Fruit fly (Drosophila melanogaster) whole organism, embryonic: ENCODE measurements around the gene CrebB.
A peak's percentile ranks its signal among the peaks of the same experiment; 100 is the strongest.

Experiments
- Ada2b ChIP-seq: fragments of 200-800 bp; sonication (Bioruptor generic); IDR thresholded peaks from 2 replicates; pipeline ENCODE4 v1.3.6; 2022; ENCODE audit warnings: missing biosample characterization, missing genetic modification characterization
- CG10543 ChIP-seq: fragments of 200-800 bp; sonication (Bioruptor generic); optimal IDR thresholded peaks from 3 replicates; lab custom pipeline; 2017; ENCODE audit warnings: missing biosample characterization, mild to moderate bottlenecking, missing genetic modification characterization, moderate library complexity
- CG11398 ChIP-seq: fragments of 200-800 bp; sonication (Bioruptor generic); optimal IDR thresholded peaks from 2 replicates; lab custom pipeline; 2016; ENCODE audit warnings: missing biosample characterization, missing genetic modification characterization
- CG14667 ChIP-seq: fragments of 200-800 bp; sonication (Bioruptor generic); IDR thresholded peaks from 2 replicates; pipeline ENCODE4 v1.3.6; 2022; ENCODE audit warnings: missing biosample characterization, missing genetic modification characterization
- CG15601 ChIP-seq: fragments of 200-800 bp; sonication (Bioruptor generic); optimal IDR thresholded peaks from 3 replicates; lab custom pipeline; 2019; ENCODE audit warnings: missing biosample characterization, mild to moderate bottlenecking, missing genetic modification characterization, moderate library complexity
- CG16813 ChIP-seq: fragments of 200-800 bp; sonication (Bioruptor generic); IDR thresholded peaks from 3 replicates; pipeline ENCODE4 v1.3.6; 2022; ENCODE audit warnings: missing biosample characterization, missing genetic modification characterization; ENCODE audit not compliant: partially characterized antibody
- CG17328 ChIP-seq: fragments of 200-800 bp; sonication (Bioruptor generic); IDR thresholded peaks from 2 replicates; pipeline ENCODE4 v1.3.6; 2022; ENCODE audit warnings: missing biosample characterization, missing genetic modification characterization
- CG17359 ChIP-seq: fragments of 200-800 bp; sonication (Bioruptor generic); optimal IDR thresholded peaks from 3 replicates; lab custom pipeline; 2018; ENCODE audit warnings: missing biosample characterization, mild to moderate bottlenecking, missing genetic modification characterization, moderate library complexity
- CG17385 ChIP-seq: fragments of 200-800 bp; sonication (Bioruptor generic); optimal IDR thresholded peaks from 3 replicates; lab custom pipeline; 2018; ENCODE audit warnings: missing biosample characterization, mild to moderate bottlenecking, missing genetic modification characterization
- CG17568 ChIP-seq: fragments of 200-800 bp; sonication (Bioruptor generic); optimal IDR thresholded peaks from 2 replicates; lab custom pipeline; 2018; ENCODE audit warnings: missing biosample characterization, mild to moderate bottlenecking, missing genetic modification characterization, moderate library complexity
- CG1832 ChIP-seq: fragments of 200-800 bp; sonication (Bioruptor generic); optimal IDR thresholded peaks from 2 replicates; lab custom pipeline; 2017; ENCODE audit warnings: missing biosample characterization, mild to moderate bottlenecking, missing genetic modification characterization, inconsistent platforms
- CG18476 ChIP-seq: fragments of 200-800 bp; sonication (Bioruptor generic); optimal IDR thresholded peaks from 2 replicates; lab custom pipeline; 2016; ENCODE audit warnings: missing biosample characterization, mild to moderate bottlenecking, missing genetic modification characterization
- CG18599 ChIP-seq: fragments of 200-800 bp; sonication (Bioruptor generic); optimal IDR thresholded peaks from 3 replicates; lab custom pipeline; 2017; ENCODE audit warnings: missing biosample characterization, missing genetic modification characterization, mild to moderate bottlenecking, moderate library complexity, missing genetic modification reagents
- CG18619 ChIP-seq: fragments of 200-800 bp; sonication (Bioruptor generic); optimal IDR thresholded peaks from 3 replicates; lab custom pipeline; 2017; ENCODE audit warnings: missing biosample characterization, mild to moderate bottlenecking, missing genetic modification characterization
- CG2875 ChIP-seq: fragments of 200-800 bp; sonication (Bioruptor generic); optimal IDR thresholded peaks from 2 replicates; lab custom pipeline; 2017; ENCODE audit warnings: missing biosample characterization, mild to moderate bottlenecking, missing genetic modification characterization, missing genetic modification reagents
- CG31224 ChIP-seq: fragments of 200-800 bp; sonication (Bioruptor generic); IDR thresholded peaks from 2 replicates; pipeline ENCODE4 v1.3.6; 2022; ENCODE audit warnings: missing biosample characterization, missing genetic modification characterization
- CG3281 ChIP-seq: fragments of 200-800 bp; sonication (Bioruptor generic); optimal IDR thresholded peaks from 3 replicates; lab custom pipeline; 2017; ENCODE audit warnings: missing biosample characterization, mild to moderate bottlenecking, missing genetic modification characterization
- CG4707 ChIP-seq: fragments of 200-800 bp; sonication (Bioruptor generic); optimal IDR thresholded peaks from 2 replicates; lab custom pipeline; 2018; ENCODE audit warnings: missing biosample characterization, mild to moderate bottlenecking, missing genetic modification characterization, moderate library complexity
- CG7987 ChIP-seq: fragments of 200-800 bp; sonication (Bioruptor generic); optimal IDR thresholded peaks from 2 replicates; lab custom pipeline; 2018; ENCODE audit warnings: missing biosample characterization, mild to moderate bottlenecking, missing genetic modification characterization, moderate library complexity
- CG8359 ChIP-seq: fragments of 200-800 bp; sonication (Bioruptor generic); optimal IDR thresholded peaks from 2 replicates; lab custom pipeline; 2017; ENCODE audit warnings: missing biosample characterization, mild to moderate bottlenecking, missing genetic modification characterization, borderline replicate concordance
- CG9437 ChIP-seq: fragments of 200-800 bp; sonication (Bioruptor generic); optimal IDR thresholded peaks from 2 replicates; lab custom pipeline; 2018; ENCODE audit warnings: missing biosample characterization, mild to moderate bottlenecking, missing genetic modification characterization
- D19A ChIP-seq: fragments of 200-800 bp; optimal IDR thresholded peaks from 3 replicates; lab custom pipeline; 2019; ENCODE audit warnings: missing biosample characterization, mild to moderate bottlenecking, missing genetic modification characterization, moderate library complexity
- Doc2 ChIP-seq: fragments of 200-800 bp; sonication (Bioruptor generic); IDR thresholded peaks from 2 replicates; pipeline ENCODE4 v1.3.6; 2022; ENCODE audit warnings: missing biosample characterization, missing genetic modification characterization
- Ets65A ChIP-seq: fragments of 200-800 bp; sonication (Bioruptor generic); peaks from one replicate; lab custom pipeline; 2016; ENCODE audit warnings: missing biosample characterization, missing genetic modification characterization
- Ets97D ChIP-seq: fragments of 200-800 bp; sonication (Bioruptor generic); optimal IDR thresholded peaks from 3 replicates; lab custom pipeline; 2016; ENCODE audit warnings: missing biosample characterization, missing genetic modification characterization
- H2.0 ChIP-seq: fragments of 200-800 bp; sonication (Bioruptor generic); IDR thresholded peaks from 2 replicates; pipeline ENCODE4 v1.3.6; 2022; ENCODE audit warnings: missing biosample characterization, missing genetic modification characterization
- HLH4C ChIP-seq: fragments of 200-800 bp; sonication (Bioruptor generic); IDR thresholded peaks from 3 replicates; pipeline ENCODE4 v1.3.6; 2022; ENCODE audit warnings: missing biosample characterization, missing genetic modification characterization; ENCODE audit not compliant: partially characterized antibody
- NC2α ChIP-seq: fragments of 200-800 bp; sonication (Bioruptor generic); optimal IDR thresholded peaks from 2 replicates; lab custom pipeline; 2016; ENCODE audit warnings: missing biosample characterization, missing genetic modification characterization
- Usf ChIP-seq: fragments of 200-800 bp; sonication (Bioruptor generic); optimal IDR thresholded peaks from 2 replicates; lab custom pipeline; 2017; ENCODE audit warnings: missing genotype, missing biosample characterization, missing genetic modification characterization
- amos ChIP-seq: fragments of 200-800 bp; sonication (Bioruptor generic); IDR thresholded peaks from 2 replicates; pipeline ENCODE4 v1.3.6; 2022; ENCODE audit warnings: missing biosample characterization, missing genetic modification characterization; ENCODE audit not compliant: partially characterized antibody
- ato ChIP-seq: fragments of 200-800 bp; sonication (Bioruptor generic); IDR thresholded peaks from 2 replicates; pipeline ENCODE4 v1.3.6; 2022; ENCODE audit warnings: missing biosample characterization, missing genetic modification characterization; ENCODE audit not compliant: partially characterized antibody
- bigmax ChIP-seq: fragments of 200-800 bp; sonication (Bioruptor generic); optimal IDR thresholded peaks from 2 replicates; lab custom pipeline; 2018; ENCODE audit warnings: missing biosample characterization, mild to moderate bottlenecking, missing genetic modification characterization
- btn ChIP-seq: fragments of 200-800 bp; sonication (Bioruptor generic); optimal IDR thresholded peaks from 2 replicates; lab custom pipeline; 2016; ENCODE audit warnings: missing biosample characterization, missing genetic modification characterization
- cato ChIP-seq: fragments of 200-800 bp; sonication (Bioruptor generic); optimal IDR thresholded peaks from 2 replicates; lab custom pipeline; 2016; ENCODE audit warnings: missing biosample characterization, missing genetic modification characterization, borderline replicate concordance
- da ChIP-seq: fragments of 200-800 bp; sonication (Bioruptor generic); optimal IDR thresholded peaks from 2 replicates; lab custom pipeline; 2016; ENCODE audit warnings: missing biosample characterization, missing genetic modification characterization
- exex ChIP-seq: fragments of 200-800 bp; sonication (Bioruptor generic); optimal IDR thresholded peaks from 4 replicates; lab custom pipeline; 2018; ENCODE audit warnings: missing biosample characterization, mild to moderate bottlenecking, missing genetic modification characterization, moderate library complexity
- grau ChIP-seq: fragments of 200-800 bp; optimal IDR thresholded peaks from 3 replicates; lab custom pipeline; 2019; ENCODE audit warnings: missing biosample characterization, mild to moderate bottlenecking, missing genetic modification characterization, moderate library complexity
- her ChIP-seq: fragments of 200-800 bp; sonication (Bioruptor generic); optimal IDR thresholded peaks from 2 replicates; lab custom pipeline; 2016; ENCODE audit warnings: missing biosample characterization, missing genetic modification characterization
- kay ChIP-seq: fragments of 200-800 bp; sonication (Bioruptor generic); optimal IDR thresholded peaks from 2 replicates; lab custom pipeline; 2016; ENCODE audit warnings: missing biosample characterization, missing genetic modification characterization
- mam ChIP-seq: fragments of 200-800 bp; sonication (Bioruptor generic); optimal IDR thresholded peaks from 3 replicates; lab custom pipeline; 2016; ENCODE audit warnings: missing biosample characterization, missing genetic modification characterization
- onecut ChIP-seq: fragments of 200-800 bp; sonication (Bioruptor generic); IDR thresholded peaks from 2 replicates; pipeline ENCODE4 v1.3.6; 2022; ENCODE audit warnings: missing biosample characterization, missing genetic modification characterization
- peb ChIP-seq: fragments of 200-800 bp; sonication (Bioruptor generic); IDR thresholded peaks from 2 replicates; pipeline ENCODE4 v1.3.6; 2022; ENCODE audit warnings: missing biosample characterization, missing genetic modification characterization
- pfk ChIP-seq: fragments of 200-800 bp; sonication (Bioruptor generic); optimal IDR thresholded peaks from 2 replicates; lab custom pipeline; 2018; ENCODE audit warnings: missing biosample characterization, mild to moderate bottlenecking, missing genetic modification characterization, moderate library complexity
- prd ChIP-seq, 3 experiments: fragments of >200 bp in 2 of 3; fragments of 200-800 bp in 1 of 3; sonication (Bioruptor generic) in 1 of 3; optimal IDR thresholded peaks in 2 of 3; IDR thresholded peaks in 1 of 3; 2 replicates in 2 of 3; 3 replicates in 1 of 3; pipeline versions ENCODE4 v1.3.6 to Lab custom; 2017 to 2022; ENCODE audit warnings: missing biosample characterization in 1 of 3, missing genetic modification characterization in 1 of 3
- psq ChIP-seq: fragments of 200-800 bp; sonication (Bioruptor generic); optimal IDR thresholded peaks from 2 replicates; lab custom pipeline; 2017; ENCODE audit warnings: missing biosample characterization, missing genetic modification characterization
- sisA ChIP-seq: fragments of 200-800 bp; sonication (Bioruptor generic); IDR thresholded peaks from 2 replicates; pipeline ENCODE4 v1.3.6; 2022; ENCODE audit warnings: missing biosample characterization, missing genetic modification characterization
- toy ChIP-seq: fragments of 200-800 bp; sonication (Bioruptor generic); IDR thresholded peaks from 2 replicates; pipeline ENCODE4 v1.3.6; 2022; ENCODE audit warnings: missing biosample characterization, missing genetic modification characterization
- twi ChIP-seq: fragments of 200-800 bp; optimal IDR thresholded peaks from 2 replicates; lab custom pipeline; 2019; ENCODE audit warnings: missing biosample characterization, mild to moderate bottlenecking, missing genetic modification characterization, moderate library complexity
- z ChIP-seq: fragments of 200-800 bp; sonication (Bioruptor generic); IDR thresholded peaks from 3 replicates; pipeline ENCODE4 v1.3.6; 2022; ENCODE audit warnings: missing biosample characterization, missing genetic modification characterization

The CrebB gene

dm6 chrX:18405567-18406059, 39.5 kb downstream of the CrebB start (continued):
- no peak for TF ChIP-seq CG1832 (GFP tag; lab: Kevin White, UChicago)
- no peak for TF ChIP-seq HLH4C (GFP tag; lab: Robert Waterston, UW)
- TF ChIP-seq prd (optimal IDR thresholded peaks at IDR 0.05; lab: Kevin White, UChicago): no peak
- TF ChIP-seq prd (GFP tag; IDR thresholded peaks at IDR 0.05; lab: Robert Waterston, UW): peak; percentile 52; the same call in 2 of the 3 replicates
- peak; percentile 61 for TF ChIP-seq CG18599 (GFP tag; lab: Kevin White, UChicago)
- TF ChIP-seq CG17568: peak; percentile 70
- no peak for TF ChIP-seq btn (GFP tag; lab: Kevin White, UChicago)
- TF ChIP-seq sisA (GFP tag; lab: Robert Waterston, UW): peak; percentile 53; the same call in 1 of the 2 replicates
- TF ChIP-seq CG17385 (GFP tag; lab: Kevin White, UChicago): peak; percentile 59
- no peak for TF ChIP-seq CG11398 (GFP tag; lab: Kevin White, UChicago)
- TF ChIP-seq cato (GFP tag; lab: Kevin White, UChicago): peak; percentile 33
- TF ChIP-seq ato (GFP tag; lab: Robert Waterston, UW): no peak
- TF ChIP-seq CG10543 (GFP tag; lab: Kevin White, UChicago): no peak
- TF ChIP-seq da: no peak
- TF ChIP-seq Ets97D (GFP tag; lab: Kevin White, UChicago): no peak
- TF ChIP-seq z (GFP tag; lab: Robert Waterston, UW): no peak
- 0 out of 2 replicates have a peak, but pooled peaks have one; percentile 4 for TF ChIP-seq onecut (GFP tag; lab: Robert Waterston, UW)
- TF ChIP-seq amos: no peak
- TF ChIP-seq CG7987: no peak
- peak; percentile 27 for TF ChIP-seq NC2α (GFP tag; lab: Kevin White, UChicago)
- peak; percentile 54 for TF ChIP-seq mam (GFP tag; lab: Kevin White, UChicago)
- TF ChIP-seq pfk: no peak
- no peak for TF ChIP-seq her (GFP tag; lab: Kevin White, UChicago)
- TF ChIP-seq CG17328 (GFP tag; lab: Robert Waterston, UW): peak; percentile 37; the same call in 1 of the 2 replicates
- TF ChIP-seq bigmax (GFP tag; lab: Kevin White, UChicago): no peak
- peak; percentile 57 for TF ChIP-seq CG15601 (tag; lab: Kevin White, UChicago)
- peak; percentile 18 for TF ChIP-seq twi
- no peak for TF ChIP-seq exex (tag; lab: Kevin White, UChicago)
- TF ChIP-seq CG14667 (GFP tag; lab: Robert Waterston, UW): no peak
- peak; percentile 22 for TF ChIP-seq kay (GFP tag; lab: Kevin White, UChicago)
- no peak for TF ChIP-seq CG31224
- TF ChIP-seq CG18619 (GFP tag; lab: Kevin White, UChicago): peak; percentile 66
- TF ChIP-seq Ada2b (GFP tag; lab: Robert Waterston, UW): 0 out of 2 replicates have a peak, but pooled peaks have one; percentile 23
- TF ChIP-seq CG2875 (GFP tag; lab: Kevin White, UChicago): peak; percentile 27
- TF ChIP-seq D19A (tag; lab: Kevin White, UChicago): peak; percentile 58
- peak; percentile 68 for TF ChIP-seq CG3281 (GFP tag; lab: Kevin White, UChicago)
- TF ChIP-seq grau (tag; lab: Kevin White, UChicago): peak; percentile 74
- peak; percentile 97 for TF ChIP-seq Ets65A (GFP tag; lab: Kevin White, UChicago)
- TF ChIP-seq CG9437 (GFP tag; lab: Kevin White, UChicago): peak; percentile 75
- peak; percentile 55 for TF ChIP-seq Usf (GFP tag; lab: Kevin White, UChicago)
- TF ChIP-seq H2.0 (GFP tag; lab: Robert Waterston, UW): peak; percentile 32
- no peak for TF ChIP-seq toy (GFP tag; lab: Robert Waterston, UW)
- no peak for TF ChIP-seq psq
- no peak for TF ChIP-seq CG16813 (GFP tag; lab: Robert Waterston, UW)
- TF ChIP-seq CG4707 (GFP tag; lab: Kevin White, UChicago): no peak
- no peak for TF ChIP-seq CG8359
- TF ChIP-seq peb (GFP tag; lab: Robert Waterston, UW): peak; percentile 35; the same call in 1 of the 2 replicates
- TF ChIP-seq CG18476: peak; percentile 58
- no peak for TF ChIP-seq Doc2
- peak; percentile 73 for TF ChIP-seq CG17359 (tag; lab: Kevin White, UChicago)
